Worm (Caenorhabditis elegans) whole organism, mixed stage, embryonic: ENCODE measurements around the gene Y71H2AL.2.

ENCODE experiments used
- elt-3 ChIP-seq: fragments of 150-350 bp; optimal IDR thresholded peaks from 2 replicates; lab custom pipeline; 2014; ENCODE audit warnings: missing biosample characterization, missing genetic modification characterization
- mab-5 ChIP-seq: fragments of 150-350 bp; optimal IDR thresholded peaks from 2 replicates; lab custom pipeline; 2014; ENCODE audit warnings: missing biosample characterization, missing genetic modification characterization
- mep-1 ChIP-seq: fragments of 150-350 bp; optimal IDR thresholded peaks from 2 replicates; lab custom pipeline; 2017; ENCODE audit warnings: missing biosample characterization, missing genetic modification reagents, missing genetic modification characterization, inconsistent platforms
- nhr-28 ChIP-seq: fragments of 150-350 bp; optimal IDR thresholded peaks from 2 replicates; lab custom pipeline; 2014; ENCODE audit warnings: missing biosample characterization, missing genetic modification characterization
- tbx-8 ChIP-seq: fragments of 200-800 bp; sonication (Bioruptor generic); optimal IDR thresholded peaks from 2 replicates; lab custom pipeline; 2018; ENCODE audit warnings: mild to moderate bottlenecking, missing genetic modification characterization, moderate library complexity, missing compliant biosample characterization
- unc-39 ChIP-seq: fragments of 150-350 bp; optimal IDR thresholded peaks from 2 replicates; lab custom pipeline; 2014; ENCODE audit warnings: missing biosample characterization, missing genetic modification characterization
- unc-62 ChIP-seq: fragments of 150-350 bp; optimal IDR thresholded peaks from 2 replicates; lab custom pipeline; 2014; ENCODE audit warnings: missing biosample characterization, missing genetic modification reagents, missing genetic modification characterization
- zip-8 ChIP-seq: fragments of 150-350 bp; optimal IDR thresholded peaks from 2 replicates; lab custom pipeline; 2014; ENCODE audit warnings: missing biosample characterization, missing genetic modification characterization

DNA sequence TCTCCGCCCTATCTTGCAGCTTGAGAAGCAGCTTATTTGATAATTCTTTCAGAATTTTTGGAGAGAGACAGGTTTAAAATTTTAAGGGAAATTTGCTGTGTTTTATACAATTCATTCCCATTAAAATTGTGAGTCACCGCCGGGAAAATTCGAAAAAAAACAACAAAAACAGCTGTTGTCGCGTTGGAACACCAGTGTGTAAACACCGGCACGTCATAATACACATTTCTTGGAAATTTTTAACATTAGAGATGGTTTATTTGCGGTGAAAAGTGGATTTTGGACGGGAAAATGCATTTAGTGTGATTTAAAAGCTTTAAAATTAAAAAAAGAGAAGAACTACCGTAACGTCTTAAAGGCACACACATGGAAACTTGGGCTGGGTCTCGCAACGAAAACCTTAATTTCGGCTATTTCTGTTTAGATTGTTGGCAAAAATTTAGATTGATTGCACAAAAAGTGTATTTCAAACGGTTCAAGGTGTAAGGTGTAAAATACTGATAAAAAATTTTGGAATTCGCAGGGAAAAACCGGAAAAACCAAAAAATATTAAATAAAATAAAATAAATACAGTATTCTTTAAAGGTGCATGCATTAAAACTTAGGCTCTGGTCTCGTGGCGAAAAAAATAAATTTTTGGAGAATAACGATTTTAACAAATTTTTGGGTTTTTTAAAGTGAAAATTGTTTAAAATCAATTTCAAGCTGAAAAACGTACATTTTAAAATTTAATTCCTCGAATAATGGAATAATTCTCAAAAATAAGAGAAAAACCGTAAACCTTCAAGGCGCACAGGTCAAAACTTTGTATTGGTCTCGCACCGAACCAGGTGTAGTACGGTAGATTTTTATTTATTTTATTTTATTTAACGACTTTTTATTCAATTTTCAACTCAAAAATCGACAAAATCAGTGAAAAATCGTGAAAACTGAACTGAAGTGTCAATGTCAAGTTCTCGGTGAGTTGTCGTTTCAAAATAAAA is 39.3 kb downstream of the Y71H2AL.2 start, which contains the start of gene cosa-1:
- TF ChIP-seq nhr-28 (tag; lab: Kevin White, UChicago): no peak
- no peak for TF ChIP-seq mep-1 (tag; lab: Kevin White, UChicago)
- no peak for TF ChIP-seq tbx-8 (GFP tag; lab: Kevin White, UChicago)
- no peak for TF ChIP-seq unc-39 (tag; lab: Kevin White, UChicago)
- TF ChIP-seq zip-8 (tag; lab: Kevin White, UChicago): no peak
- TF ChIP-seq unc-62 (GFP tag; lab: Kevin White, UChicago): no peak
- no peak for TF ChIP-seq mab-5
- TF ChIP-seq elt-3 (tag; lab: Kevin White, UChicago): no peak
